Fruit fly (Drosophila melanogaster) whole organism, embryonic: ENCODE measurements around the gene Gbs-76A.
A peak's percentile ranks its signal among the peaks of the same experiment; 100 is the strongest.

Source experiments
- Aef1 ChIP-seq: fragments of 200-800 bp; sonication (Bioruptor generic); IDR thresholded peaks from 3 replicates; pipeline ENCODE4 v1.3.6; 2022; ENCODE audit warnings: missing biosample characterization, missing genetic modification characterization
- CG10366 ChIP-seq: fragments of 200-800 bp; sonication (Bioruptor generic); IDR thresholded peaks from 2 replicates; pipeline ENCODE4 v1.3.6; 2022; ENCODE audit warnings: missing biosample characterization, missing genetic modification characterization
- CG11504 ChIP-seq: fragments of 200-800 bp; sonication (Bioruptor generic); optimal IDR thresholded peaks from 3 replicates; lab custom pipeline; 2019; ENCODE audit warnings: missing biosample characterization, mild to moderate bottlenecking, missing genetic modification characterization, moderate library complexity
- CG13424 ChIP-seq: fragments of 200-800 bp; sonication (Bioruptor generic); optimal IDR thresholded peaks from 2 replicates; lab custom pipeline; 2019; ENCODE audit warnings: missing biosample characterization, mild to moderate bottlenecking, missing genetic modification characterization, moderate library complexity
- CG14050 ChIP-seq: fragments of 200-800 bp; sonication (Bioruptor generic); IDR thresholded peaks from 3 replicates; pipeline ENCODE4 v1.3.6; 2022; ENCODE audit warnings: missing biosample characterization, missing genetic modification characterization
- CG17359 ChIP-seq: fragments of 200-800 bp; sonication (Bioruptor generic); optimal IDR thresholded peaks from 3 replicates; lab custom pipeline; 2018; ENCODE audit warnings: missing biosample characterization, mild to moderate bottlenecking, missing genetic modification characterization, moderate library complexity
- CG2678 ChIP-seq: fragments of 200-800 bp; sonication (Bioruptor generic); optimal IDR thresholded peaks from 3 replicates; lab custom pipeline; 2019; ENCODE audit warnings: missing biosample characterization, mild to moderate bottlenecking, missing genetic modification characterization, moderate library complexity
- CG2889 ChIP-seq: fragments of 200-800 bp; sonication (Bioruptor generic); IDR thresholded peaks from 3 replicates; pipeline ENCODE4 v1.3.6; 2022; ENCODE audit warnings: missing biosample characterization, missing genetic modification characterization
- CG31441 ChIP-seq: fragments of 200-800 bp; sonication (Bioruptor generic); IDR thresholded peaks from 2 replicates; pipeline ENCODE4 v1.3.6; 2022; ENCODE audit warnings: missing biosample characterization, missing genetic modification characterization
- CG32767 ChIP-seq: fragments of 200-800 bp; sonication (Bioruptor generic); IDR thresholded peaks from 2 replicates; pipeline ENCODE4 v1.3.6; 2022; ENCODE audit warnings: missing biosample characterization, missing genetic modification characterization
- CG32772 ChIP-seq: fragments of 200-800 bp; sonication (Bioruptor generic); IDR thresholded peaks from 2 replicates; pipeline ENCODE4 v1.3.6; 2022; ENCODE audit warnings: missing biosample characterization, missing genetic modification characterization
- CG3281 ChIP-seq: fragments of 200-800 bp; sonication (Bioruptor generic); optimal IDR thresholded peaks from 3 replicates; lab custom pipeline; 2017; ENCODE audit warnings: missing biosample characterization, mild to moderate bottlenecking, missing genetic modification characterization
- CG4424 ChIP-seq: fragments of 200-800 bp; sonication (Bioruptor generic); optimal IDR thresholded peaks from 3 replicates; lab custom pipeline; 2016; ENCODE audit warnings: missing biosample characterization, missing genetic modification characterization
- CG4617 ChIP-seq: fragments of 200-800 bp; sonication (Bioruptor generic); optimal IDR thresholded peaks from 3 replicates; lab custom pipeline; 2016; ENCODE audit warnings: missing biosample characterization, missing genetic modification characterization, borderline replicate concordance
- CG6272 ChIP-seq: fragments of 200-800 bp; sonication (Bioruptor generic); IDR thresholded peaks from 2 replicates; pipeline ENCODE4 v1.3.6; 2022; ENCODE audit warnings: missing biosample characterization, missing genetic modification characterization
- CG6689 ChIP-seq: fragments of 200-800 bp; sonication (Bioruptor generic); IDR thresholded peaks from 2 replicates; pipeline ENCODE4 v1.3.6; 2022; ENCODE audit warnings: missing biosample characterization, missing genetic modification characterization
- CG7271 ChIP-seq: fragments of 200-800 bp; sonication (Bioruptor generic); optimal IDR thresholded peaks from 2 replicates; lab custom pipeline; 2018; ENCODE audit warnings: missing biosample characterization, mild to moderate bottlenecking, missing genetic modification characterization, moderate library complexity
- CG7745 ChIP-seq: fragments of 200-800 bp; sonication (Bioruptor generic); optimal IDR thresholded peaks from 2 replicates; lab custom pipeline; 2018; ENCODE audit warnings: missing biosample characterization, mild to moderate bottlenecking, missing genetic modification characterization, moderate library complexity
- CG7839 ChIP-seq: fragments of 200-800 bp; sonication (Bioruptor generic); optimal IDR thresholded peaks from 3 replicates; lab custom pipeline; 2018; ENCODE audit warnings: missing biosample characterization, mild to moderate bottlenecking, missing genetic modification characterization, moderate library complexity
- CG8388 ChIP-seq: fragments of 200-800 bp; sonication (Bioruptor generic); optimal IDR thresholded peaks from 2 replicates; lab custom pipeline; 2019; ENCODE audit warnings: missing biosample characterization, mild to moderate bottlenecking, missing genetic modification characterization, moderate library complexity
- CG8765 ChIP-seq: fragments of 200-800 bp; sonication (Bioruptor generic); IDR thresholded peaks from 2 replicates; pipeline ENCODE4 v1.3.6; 2022; ENCODE audit warnings: missing biosample characterization, missing genetic modification characterization
- CG9215 ChIP-seq: fragments of 200-800 bp; sonication (Bioruptor generic); IDR thresholded peaks from 2 replicates; pipeline ENCODE4 v1.3.6; 2022; ENCODE audit warnings: missing biosample characterization, missing genetic modification characterization
- CTCF ChIP-seq: fragments of 200-800 bp; sonication (Bioruptor generic); optimal IDR thresholded peaks from 2 replicates; lab custom pipeline; 2017; ENCODE audit warnings: missing biosample characterization, mild to moderate bottlenecking, missing genetic modification characterization, moderate library complexity
- Dfd ChIP-seq, 2 experiments: fragments of >200 bp; optimal IDR thresholded peaks; 2 replicates each; lab custom pipeline; 2017; ENCODE audit warnings: missing biosample characterization in 2 of 2, missing genetic modification characterization in 2 of 2
- Dref ChIP-seq: fragments of 200-800 bp; sonication (Bioruptor generic); IDR thresholded peaks from 2 replicates; pipeline ENCODE4 v1.3.6; 2022; ENCODE audit warnings: missing biosample characterization, missing genetic modification characterization
- HLH3B ChIP-seq: fragments of 200-800 bp; sonication (Bioruptor generic); IDR thresholded peaks from 2 replicates; pipeline ENCODE4 v1.3.6; 2022; ENCODE audit warnings: missing biosample characterization, missing genetic modification characterization
- HLH4C ChIP-seq: fragments of 200-800 bp; sonication (Bioruptor generic); IDR thresholded peaks from 3 replicates; pipeline ENCODE4 v1.3.6; 2022; ENCODE audit warnings: missing biosample characterization, missing genetic modification characterization; ENCODE audit not compliant: partially characterized antibody
- Lhr ChIP-seq: fragments of 200-800 bp; sonication (Bioruptor generic); optimal IDR thresholded peaks from 3 replicates; lab custom pipeline; 2017; ENCODE audit warnings: mild to moderate bottlenecking, missing biosample characterization, missing genetic modification reagents, missing genetic modification characterization
- Mes4 ChIP-seq: fragments of 200-800 bp; sonication (Bioruptor generic); optimal IDR thresholded peaks from 2 replicates; lab custom pipeline; 2016; ENCODE audit warnings: missing biosample characterization, missing genetic modification characterization
- PHDP ChIP-seq: fragments of 200-800 bp; sonication (Bioruptor generic); optimal IDR thresholded peaks from 3 replicates; lab custom pipeline; 2018; ENCODE audit warnings: missing biosample characterization, mild to moderate bottlenecking, missing genetic modification characterization, moderate library complexity
- Six4 ChIP-seq: fragments of 200-800 bp; sonication (Bioruptor generic); optimal IDR thresholded peaks from 2 replicates; lab custom pipeline; 2016; ENCODE audit warnings: missing biosample characterization, missing genetic modification characterization
- Sox102F ChIP-seq: fragments of 200-800 bp; sonication (Bioruptor generic); optimal IDR thresholded peaks from 2 replicates; lab custom pipeline; 2018; ENCODE audit warnings: missing biosample characterization, mild to moderate bottlenecking, missing genetic modification characterization, moderate library complexity
- dysf ChIP-seq: fragments of 200-800 bp; sonication (Bioruptor generic); IDR thresholded peaks from 3 replicates; pipeline ENCODE4 v1.3.6; 2022; ENCODE audit warnings: missing biosample characterization, missing genetic modification characterization
- fd96Cb ChIP-seq: fragments of 200-800 bp; sonication (Bioruptor generic); optimal IDR thresholded peaks from 2 replicates; lab custom pipeline; 2018; ENCODE audit warnings: missing biosample characterization, mild to moderate bottlenecking, missing genetic modification characterization, moderate library complexity
- gce ChIP-seq: fragments of 200-800 bp; sonication (Bioruptor generic); IDR thresholded peaks from 3 replicates; pipeline ENCODE4 v1.3.6; 2022; ENCODE audit warnings: missing biosample characterization, missing genetic modification characterization
- gsb-n ChIP-seq: fragments of 200-800 bp; sonication (Bioruptor generic); optimal IDR thresholded peaks from 3 replicates; lab custom pipeline; 2018; ENCODE audit warnings: missing biosample characterization, mild to moderate bottlenecking, missing genetic modification characterization
- h ChIP-seq: fragments of >200 bp; optimal IDR thresholded peaks from 2 replicates; lab custom pipeline; 2017
- ind ChIP-seq: fragments of 200-800 bp; sonication (Bioruptor generic); optimal IDR thresholded peaks from 3 replicates; lab custom pipeline; 2016; ENCODE audit warnings: missing biosample characterization, missing genetic modification characterization
- insv ChIP-seq, 2 experiments: fragments of 200-800 bp; sonication (Bioruptor generic); optimal IDR thresholded peaks; 3 replicates each; lab custom pipeline; 2016 to 2018; ENCODE audit warnings: missing biosample characterization in 2 of 2, missing genetic modification characterization in 2 of 2
- lmd ChIP-seq: fragments of 200-800 bp; sonication (Bioruptor generic); IDR thresholded peaks from 2 replicates; pipeline ENCODE4 v1.3.6; 2022; ENCODE audit warnings: missing biosample characterization, missing genetic modification characterization
- odd ChIP-seq: fragments of 200-800 bp; sonication (Bioruptor generic); optimal IDR thresholded peaks from 2 replicates; lab custom pipeline; 2017; ENCODE audit warnings: missing biosample characterization, mild to moderate bottlenecking, missing genetic modification characterization
- psq ChIP-seq: fragments of 200-800 bp; sonication (Bioruptor generic); optimal IDR thresholded peaks from 2 replicates; lab custom pipeline; 2017; ENCODE audit warnings: missing biosample characterization, missing genetic modification characterization
- repo ChIP-seq: fragments of 200-800 bp; sonication (Bioruptor generic); optimal IDR thresholded peaks from 2 replicates; lab custom pipeline; 2016; ENCODE audit warnings: missing biosample characterization, missing genetic modification characterization
- so ChIP-seq: fragments of 200-800 bp; sonication (Bioruptor generic); IDR thresholded peaks from 3 replicates; pipeline ENCODE4 v1.3.6; 2022; ENCODE audit warnings: missing biosample characterization, missing genetic modification characterization
- ttk ChIP-seq: fragments of 200-800 bp; sonication (Bioruptor generic); IDR thresholded peaks from 2 replicates; pipeline ENCODE4 v2.1.2; 2022; ENCODE audit warnings: missing biosample characterization, missing genetic modification characterization
- unpg ChIP-seq: fragments of 200-800 bp; sonication (Bioruptor generic); optimal IDR thresholded peaks from 3 replicates; lab custom pipeline; 2018; ENCODE audit warnings: missing biosample characterization, mild to moderate bottlenecking, missing genetic modification characterization, moderate library complexity
- zf30C ChIP-seq: fragments of 200-800 bp; sonication (Bioruptor generic); optimal IDR thresholded peaks from 3 replicates; lab custom pipeline; 2018; ENCODE audit warnings: missing biosample characterization, mild to moderate bottlenecking, missing genetic modification characterization

Gbs-76A gene

DNA sequence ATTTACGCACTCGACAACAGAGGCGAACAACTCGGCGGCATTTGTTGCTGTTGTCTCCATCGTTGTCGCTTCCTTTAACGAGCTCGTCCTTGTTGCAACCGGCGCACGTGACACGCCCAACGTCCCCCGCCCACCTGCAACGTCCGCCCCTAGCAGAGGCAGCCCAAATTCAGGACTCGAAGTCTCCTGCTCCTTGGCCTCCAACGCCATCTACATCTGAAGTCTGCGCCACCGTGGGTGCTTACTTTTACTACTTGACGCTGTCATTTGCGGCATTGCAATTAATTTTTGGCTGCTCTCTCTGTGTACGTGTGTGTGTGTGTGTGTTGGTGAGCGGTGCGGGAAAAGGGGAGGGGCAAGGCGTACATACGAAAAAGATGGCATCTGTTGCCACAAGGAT, 35.5 kb upstream of the Gbs-76A start:
- 0 out of 2 replicates have a peak, but pooled peaks have one; percentile 3 for TF ChIP-seq Dref (GFP tag; lab: Robert Waterston, UW)
- TF ChIP-seq CG8388 (GFP tag; lab: Kevin White, UChicago): no peak
- peak; percentile 58 for TF ChIP-seq CTCF (GFP tag; lab: Kevin White, UChicago)

DNA sequence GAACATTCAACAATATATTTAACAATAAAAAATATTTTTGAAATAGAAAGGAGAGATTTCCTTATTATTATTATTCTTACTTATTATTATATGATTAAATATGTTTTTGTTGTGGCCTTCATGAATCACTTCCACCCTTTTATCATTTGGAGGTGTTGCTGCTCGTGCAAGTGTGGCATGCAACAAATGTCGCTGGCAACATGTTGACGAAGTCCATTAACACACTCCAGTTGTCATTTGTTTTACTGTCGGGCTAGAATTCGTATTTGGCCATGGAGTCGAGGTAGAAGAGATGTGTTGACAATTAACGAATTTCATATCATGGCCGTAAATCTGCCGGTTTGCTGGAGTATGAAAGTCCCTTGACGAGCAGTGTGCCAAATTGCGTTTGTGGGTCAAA, 34.7 kb upstream of the Gbs-76A start:
- TF ChIP-seq odd (GFP tag; lab: Kevin White, UChicago) (no peak), CG4424 (GFP tag; lab: Kevin White, UChicago) (no peak), Lhr (GFP tag; lab: Kevin White, UChicago) (no peak), CG11504 (tag; lab: Kevin White, UChicago) (peak; percentile 90), insv (GFP tag; optimal IDR thresholded peaks at IDR 0.05; lab: Kevin White, UChicago) (no peak), gsb-n (tag; lab: Kevin White, UChicago) (no peak), zf30C (no peak)
- TF ChIP-seq, all 482 proteins: peak for 1

dm6 chr3L:19326029-19326428, 33.5 kb upstream of the Gbs-76A start:
- TF ChIP-seq lmd (GFP tag; lab: Robert Waterston, UW): peak; percentile 43
- TF ChIP-seq ind: peak; percentile 24
- TF ChIP-seq CG7745 (tag; lab: Kevin White, UChicago): no peak
- TF ChIP-seq HLH3B (GFP tag; lab: Robert Waterston, UW): peak; percentile 42; the same call in 1 of the 2 replicates
- peak; percentile 32 for TF ChIP-seq PHDP (tag; lab: Kevin White, UChicago)
- no peak for TF ChIP-seq Six4 (GFP tag; lab: Kevin White, UChicago)
- TF ChIP-seq ttk (GFP tag; lab: Robert Waterston, UW): 0 out of 2 replicates have a peak, but pooled peaks have one; percentile 50
- no peak for TF ChIP-seq HLH4C
- peak; percentile 26 for TF ChIP-seq CG13424 (tag; lab: Kevin White, UChicago)
- peak; percentile 48 for TF ChIP-seq CG10366
- TF ChIP-seq CG4617: no peak
- no peak for TF ChIP-seq repo (GFP tag; lab: Kevin White, UChicago)
- TF ChIP-seq CG2889 (GFP tag; lab: Robert Waterston, UW): 0 out of 3 replicates have a peak, but pooled peaks have one; percentile 8
- 0 out of 3 replicates have a peak, but pooled peaks have one; percentile 36 for TF ChIP-seq dysf (GFP tag; lab: Robert Waterston, UW)
- no peak for TF ChIP-seq CG3281
- TF ChIP-seq CG7839 (tag; lab: Kevin White, UChicago): peak; percentile 29
- no peak for TF ChIP-seq h
- 0 out of 2 replicates have a peak, but pooled peaks have one; percentile 26 for TF ChIP-seq CG31441 (GFP tag; lab: Robert Waterston, UW)
- no peak for TF ChIP-seq CG32772 (GFP tag; lab: Robert Waterston, UW)
- TF ChIP-seq CG32767 (GFP tag; lab: Robert Waterston, UW): no peak
- 0 out of 3 replicates have a peak, but pooled peaks have one; percentile 19 for TF ChIP-seq gce (GFP tag; lab: Robert Waterston, UW)
- TF ChIP-seq CG2678 (tag; lab: Kevin White, UChicago): no peak
- TF ChIP-seq CG17359 (tag; lab: Kevin White, UChicago): peak; percentile 13
- no peak for TF ChIP-seq CG8765 (GFP tag; lab: Robert Waterston, UW)
- peak; percentile 6 for TF ChIP-seq fd96Cb
- TF ChIP-seq so: 0 out of 3 replicates have a peak, but pooled peaks have one; percentile 33
- TF ChIP-seq insv (GFP tag; optimal IDR thresholded peaks at IDR 0.05; lab: Kevin White, UChicago): no peak
- TF ChIP-seq psq (GFP tag; lab: Kevin White, UChicago): no peak
- no peak for TF ChIP-seq CG9215
- TF ChIP-seq Sox102F: peak; percentile 58
- no peak for TF ChIP-seq Mes4 (GFP tag; lab: Kevin White, UChicago)
- TF ChIP-seq CG11504 (tag; lab: Kevin White, UChicago): peak; percentile 62
- peak; percentile 6 for TF ChIP-seq gsb-n (tag; lab: Kevin White, UChicago)
- TF ChIP-seq CG14050 (GFP tag; lab: Robert Waterston, UW): 0 out of 3 replicates have a peak, but pooled peaks have one; percentile 19
- TF ChIP-seq Aef1 (GFP tag; lab: Robert Waterston, UW): peak; percentile 38; the same call in 2 of the 3 replicates
- no peak for TF ChIP-seq CG7271 (tag; lab: Kevin White, UChicago)
- TF ChIP-seq unpg: peak; percentile 42
- no peak for TF ChIP-seq Dfd (GFP tag; optimal IDR thresholded peaks at IDR 0.05; lab: Kevin White, UChicago)
- TF ChIP-seq CG6689 (GFP tag; lab: Robert Waterston, UW): peak; percentile 45; the same call in 1 of the 2 replicates
- no peak for TF ChIP-seq CG6272
